Worm (Caenorhabditis elegans): ENCODE results near the gene T19D12.5.

DNA sequence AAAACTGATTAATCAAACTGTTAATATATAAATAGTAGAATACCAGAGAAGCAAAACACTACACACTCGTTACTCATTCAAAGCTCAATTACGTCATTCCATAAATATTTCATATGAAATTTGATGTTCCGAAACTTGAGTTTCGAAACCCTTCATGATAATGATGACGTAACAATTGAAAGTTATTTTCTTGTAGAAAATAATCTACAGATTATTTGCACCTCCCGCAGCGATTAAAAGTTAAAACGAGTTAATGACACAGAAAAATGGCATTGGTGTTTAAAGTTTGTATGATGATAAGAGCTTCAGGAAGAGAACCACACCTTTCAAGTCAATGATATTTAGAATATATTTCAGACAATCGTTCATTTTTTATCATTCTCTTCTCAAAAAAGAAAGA is 37.9 kb upstream of the T19D12.5 start, which contains the start of gene H43E16.1:
- TF ChIP-seq W03F9.2 (tag; optimal IDR thresholded peaks at IDR 0.05) (no peak), him-1 (tag; optimal IDR thresholded peaks at IDR 0.05) (no peak), dao-5 (tag; optimal IDR thresholded peaks at IDR 0.05) (no peak)

Measured in whole organism, L4/young adult.